Fruit fly (Drosophila melanogaster) Kc167 (cell line): ENCODE measurements around the gene Pxd.

Experiments
- Myc ChIP-seq: fragments of >200 bp; optimal IDR thresholded peaks from 2 replicates; lab custom pipeline; 2017; ENCODE audit warnings: missing external identifiers
- h ChIP-seq: fragments of >200 bp; optimal IDR thresholded peaks from 3 replicates; lab custom pipeline; 2018; ENCODE audit warnings: missing external identifiers
- insv ChIP-seq: fragments of >200 bp; optimal IDR thresholded peaks from 3 replicates; lab custom pipeline; 2018; ENCODE audit warnings: missing external identifiers
- psq ChIP-seq: fragments of >200 bp; optimal IDR thresholded peaks from 2 replicates; lab custom pipeline; 2017; ENCODE audit warnings: missing external identifiers

- TF ChIP-seq insv (lab: Kevin White, UChicago) (no peak), h (no peak), psq (lab: Kevin White, UChicago) (no peak), Myc (lab: Kevin White, UChicago) (no peak)
Observed at dm6 chr3R:16980958-16981623, 33.3 kb upstream of the Pxd start.
